Worm (Caenorhabditis elegans) whole organism, young adult: ENCODE measurements around the gene ttr-3.

ENCODE experiments used
- ceh-79 ChIP-seq: sonication (generic microtip); optimal IDR thresholded peaks from 2 replicates; lab custom pipeline; 2017; ENCODE audit warnings: mild to moderate bottlenecking, missing genetic modification characterization, missing compliant biosample characterization
- chd-7 ChIP-seq: sonication (generic microtip); optimal IDR thresholded peaks from 2 replicates; lab custom pipeline; 2016; ENCODE audit warnings: mild to moderate bottlenecking, missing genetic modification characterization, moderate library complexity, missing compliant biosample characterization
- efl-1 ChIP-seq: fragments of 150-350 bp; optimal IDR thresholded peaks from 2 replicates; lab custom pipeline; 2014; ENCODE audit warnings: missing biosample characterization, missing genetic modification reagents, missing genetic modification characterization
- egl-44 ChIP-seq: fragments of 200-800 bp; sonication (Bioruptor generic); IDR thresholded peaks from 2 replicates; pipeline ENCODE4 v1.3.6; 2022; ENCODE audit warnings: missing genetic modification reagents, missing genetic modification characterization, missing compliant biosample characterization
- let-607 ChIP-seq, 2 experiments: fragments of 200-800 bp in 1 of 2; sonication (Bioruptor generic) in 1 of 2; sonication (generic microtip) in 1 of 2; optimal IDR thresholded peaks; 2 replicates each; lab custom pipeline; 2016 to 2018; ENCODE audit warnings: mild to moderate bottlenecking in 2 of 2, missing compliant biosample characterization in 2 of 2, missing genetic modification characterization in 2 of 2, moderate library complexity in 2 of 2, missing genotype in 1 of 2

DNA sequence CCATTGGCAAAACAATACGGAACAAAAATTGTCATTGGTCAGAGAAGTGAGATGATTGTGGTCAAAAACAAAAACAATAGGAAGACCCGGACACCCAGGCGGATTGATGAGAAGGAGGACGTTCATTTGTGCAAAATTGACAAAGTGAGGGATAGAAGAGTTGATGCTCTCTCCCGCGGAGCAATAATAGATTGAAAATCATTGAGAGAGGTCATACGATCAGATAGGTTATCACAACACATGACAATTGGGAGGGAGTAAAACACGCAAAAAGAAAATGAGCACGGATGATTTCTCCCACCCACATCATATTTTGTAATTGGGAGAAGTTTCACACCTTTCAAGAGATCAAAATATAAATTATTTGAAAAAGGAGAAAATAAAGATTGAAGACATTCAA is 40.9 kb downstream of the ttr-3 start:
- TF ChIP-seq efl-1 (GFP tag; lab: Kevin White, UChicago) (no peak), ceh-79 (tag; lab: Kevin White, UChicago) (no peak), let-607 (tag; optimal IDR thresholded peaks at IDR 0.05; lab: Kevin White, UChicago) (no peak), egl-44 (no peak), chd-7 (tag; lab: Kevin White, UChicago) (no peak)
